Worm (Caenorhabditis elegans): ENCODE data around the gene C35A5.8.

Gene C35A5.8

DNA sequence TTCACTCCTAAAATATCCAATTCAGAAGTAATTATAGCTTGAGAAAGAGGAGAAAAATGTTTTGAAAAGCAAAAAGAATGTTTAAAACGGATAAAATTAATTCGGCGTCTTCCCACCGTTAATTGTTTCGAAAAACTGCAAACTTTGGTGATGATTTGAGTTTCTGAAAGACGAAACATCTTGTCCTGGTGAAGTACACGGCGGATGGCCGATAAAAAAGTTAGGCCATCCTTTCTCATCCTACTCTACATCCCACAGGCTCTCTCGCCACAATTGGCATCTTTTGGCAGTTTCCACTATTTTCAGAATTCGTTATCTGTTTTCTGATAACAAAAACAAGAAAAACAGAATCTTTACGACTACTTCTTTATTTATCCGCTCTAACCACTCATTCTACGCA, at the start of gene C35A5.8, which contains the start of gene hda-11:
C35A5.8 (minus strand) TSS at position 7 of the 400 bp plus-strand sequence.
hda-11 (plus strand) TSS at position 283 of the 400 bp plus-strand sequence.
- TF ChIP-seq cog-1 (tag; optimal IDR thresholded peaks at IDR 0.05) (peak; percentile 3), flt-1 (GFP tag; IDR thresholded peaks at IDR 0.05) (peak; percentile 79; the same call in 1 of the 2 replicates), tab-1 (GFP tag; IDR thresholded peaks at IDR 0.05) (no peak), ref-1 (GFP tag; conservative IDR thresholded peaks at IDR 0.05) (no peak), klf-2 (GFP tag; conservative IDR thresholded peaks at IDR 0.05) (0 out of 2 replicates have a peak, but pooled peaks have one; percentile 27)

DNA sequence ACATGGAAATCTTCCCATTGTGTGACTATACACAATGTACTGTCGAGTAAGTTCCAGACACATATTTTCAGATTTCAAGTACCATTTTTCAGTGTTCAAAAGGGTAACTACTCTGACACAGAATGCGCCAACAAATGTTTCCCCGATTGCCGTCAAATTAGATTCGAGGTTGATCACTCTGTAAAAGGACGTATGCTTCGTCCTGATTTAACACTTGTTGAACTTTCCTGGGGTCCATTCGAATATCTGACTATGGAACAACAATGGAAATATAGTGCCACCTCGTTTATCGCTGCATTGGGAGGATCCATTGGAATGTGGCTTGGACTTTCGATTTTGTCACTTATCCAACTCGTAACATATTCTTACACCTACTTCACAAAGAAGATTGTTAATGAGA, 48.5 kb upstream of the C35A5.8 start:
- no peak for TF ChIP-seq ztf-29 (GFP tag; IDR thresholded peaks at IDR 0.05)
- TF ChIP-seq ref-1 (GFP tag; conservative IDR thresholded peaks at IDR 0.05): no peak
- no peak for TF ChIP-seq klf-2 (GFP tag; conservative IDR thresholded peaks at IDR 0.05)
- no peak for TF ChIP-seq T22C8.4 (GFP tag; IDR thresholded peaks at IDR 0.05)

DNA sequence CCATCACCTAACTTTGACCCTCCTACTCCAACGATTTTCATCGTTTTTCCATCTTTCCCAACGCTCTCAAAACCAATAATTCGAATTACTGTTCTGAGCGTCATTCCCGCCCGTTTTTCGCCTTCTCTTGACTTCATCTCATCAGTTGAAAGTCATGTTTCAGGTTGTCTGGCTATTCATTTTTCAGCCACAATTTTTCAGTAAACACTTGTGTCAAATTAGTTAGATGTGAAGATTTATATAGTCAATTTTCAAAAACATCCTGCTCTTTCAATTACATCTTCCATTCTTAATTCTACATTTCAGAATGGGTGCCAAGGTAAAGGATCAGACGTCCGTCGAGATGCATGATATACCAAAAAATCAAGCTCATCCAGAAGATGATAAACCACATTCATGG, 46.9 kb upstream of the C35A5.8 start, which contains the start of gene del-6:
del-6 (plus strand) TSS at position 301 of the 400 bp plus-strand sequence.
- no peak for TF ChIP-seq T22C8.4 (GFP tag; IDR thresholded peaks at IDR 0.05)
- TF ChIP-seq klf-2 (GFP tag; conservative IDR thresholded peaks at IDR 0.05): no peak
- TF ChIP-seq tab-1 (GFP tag; IDR thresholded peaks at IDR 0.05): no peak
- no peak for TF ChIP-seq med-1 (GFP tag; optimal IDR thresholded peaks at IDR 0.05; ENCODE audit: insufficient read depth)
- TF ChIP-seq ztf-29 (GFP tag; IDR thresholded peaks at IDR 0.05): no peak
- TF ChIP-seq flt-1 (GFP tag; IDR thresholded peaks at IDR 0.05): no peak
- no peak for TF ChIP-seq ref-1 (GFP tag; conservative IDR thresholded peaks at IDR 0.05)
- no peak for TF ChIP-seq cog-1 (tag; optimal IDR thresholded peaks at IDR 0.05)
- no peak for TF ChIP-seq ztf-23 (GFP tag; IDR thresholded peaks at IDR 0.05)

DNA sequence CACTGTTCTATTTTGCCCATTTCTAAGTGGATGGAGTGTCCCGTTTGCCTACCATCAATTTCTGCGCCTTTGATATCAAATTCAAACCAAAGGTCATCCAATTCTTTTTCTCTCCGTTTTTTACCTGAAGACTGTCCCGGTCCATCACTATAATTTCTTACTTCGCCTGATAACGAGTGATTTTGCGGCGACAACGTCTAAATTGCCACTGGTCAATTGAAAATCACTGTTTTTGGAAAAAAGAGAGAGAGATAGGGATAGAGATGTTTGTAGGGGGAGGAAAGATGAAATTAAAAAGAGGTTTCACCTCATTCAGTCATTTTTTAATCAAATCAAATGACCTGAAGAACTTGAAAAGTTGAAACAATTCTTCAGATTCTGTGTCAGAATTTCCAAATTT, 45.8 kb upstream of the C35A5.8 start:
- TF ChIP-seq ztf-23 (GFP tag; IDR thresholded peaks at IDR 0.05) (no peak), flt-1 (GFP tag; IDR thresholded peaks at IDR 0.05) (no peak), ztf-29 (GFP tag; IDR thresholded peaks at IDR 0.05) (no peak), cog-1 (tag; optimal IDR thresholded peaks at IDR 0.05) (no peak), tab-1 (GFP tag; IDR thresholded peaks at IDR 0.05) (no peak), T22C8.4 (GFP tag; IDR thresholded peaks at IDR 0.05) (no peak), ref-1 (GFP tag; conservative IDR thresholded peaks at IDR 0.05) (no peak), klf-2 (GFP tag; conservative IDR thresholded peaks at IDR 0.05) (no peak), med-1 (GFP tag; optimal IDR thresholded peaks at IDR 0.05; ENCODE audit: insufficient read depth) (no peak)

DNA sequence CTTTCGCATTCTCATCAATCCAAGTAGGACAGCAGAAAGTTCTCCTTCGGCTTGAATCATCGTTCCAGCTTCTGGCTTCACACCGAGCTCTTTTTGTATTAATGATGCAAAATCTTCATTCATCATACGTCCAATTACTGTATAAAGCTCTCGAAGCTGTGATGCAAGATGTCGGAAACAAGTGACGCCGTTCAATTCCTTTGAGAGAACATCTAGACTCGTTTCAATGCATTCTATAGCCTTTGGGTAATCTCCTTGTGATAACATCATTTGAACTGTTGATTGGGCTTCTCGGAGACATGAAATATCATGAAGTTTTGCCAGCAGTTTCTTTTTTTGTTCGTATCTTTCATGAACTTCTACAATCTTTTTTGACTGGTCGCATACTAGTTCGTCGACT, 42.8 kb upstream of the C35A5.8 start:
- TF ChIP-seq med-1 (GFP tag; optimal IDR thresholded peaks at IDR 0.05; ENCODE audit: insufficient read depth) (no peak), ztf-29 (GFP tag; IDR thresholded peaks at IDR 0.05) (no peak), tab-1 (GFP tag; IDR thresholded peaks at IDR 0.05) (no peak), klf-2 (GFP tag; conservative IDR thresholded peaks at IDR 0.05) (no peak), ref-1 (GFP tag; conservative IDR thresholded peaks at IDR 0.05) (no peak), ztf-23 (GFP tag; IDR thresholded peaks at IDR 0.05) (no peak), flt-1 (GFP tag; IDR thresholded peaks at IDR 0.05) (no peak), T22C8.4 (GFP tag; IDR thresholded peaks at IDR 0.05) (no peak), cog-1 (tag; optimal IDR thresholded peaks at IDR 0.05) (no peak)

ce11 chrV:10564830-10565365, 39.2 kb upstream of the C35A5.8 start, which contains the start of gene cat-4:
TSS of gene cat-4 (plus strand) at chrV:10564880.
- TF ChIP-seq T22C8.4 (GFP tag; IDR thresholded peaks at IDR 0.05) (no peak), ztf-23 (GFP tag; IDR thresholded peaks at IDR 0.05) (no peak), flt-1 (GFP tag; IDR thresholded peaks at IDR 0.05) (no peak), cog-1 (tag; optimal IDR thresholded peaks at IDR 0.05) (no peak), ref-1 (GFP tag; conservative IDR thresholded peaks at IDR 0.05) (no peak), klf-2 (GFP tag; conservative IDR thresholded peaks at IDR 0.05) (no peak), ztf-29 (GFP tag; IDR thresholded peaks at IDR 0.05) (no peak), med-1 (GFP tag; optimal IDR thresholded peaks at IDR 0.05; ENCODE audit: insufficient read depth) (no peak), tab-1 (GFP tag; IDR thresholded peaks at IDR 0.05) (no peak)

DNA sequence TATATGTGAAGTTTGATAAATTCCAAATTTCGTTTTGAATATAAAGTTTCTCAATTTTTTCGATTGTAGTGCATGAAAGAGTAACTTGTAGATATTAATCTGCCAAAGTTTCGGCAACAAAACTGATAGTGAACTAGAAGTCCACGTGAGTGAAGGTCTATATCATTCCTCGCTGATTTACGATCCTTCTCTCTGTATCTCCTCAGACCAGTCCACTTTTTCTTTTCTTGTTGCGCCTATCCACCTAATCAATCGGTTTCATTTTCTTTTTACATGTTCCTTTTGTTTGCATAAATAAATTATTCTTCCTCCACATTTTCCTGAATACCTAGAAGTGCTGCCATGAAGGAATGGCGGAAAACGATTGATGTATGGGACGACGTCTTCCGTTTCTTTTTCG, 38.4 kb upstream of the C35A5.8 start:
- TF ChIP-seq flt-1 (GFP tag; IDR thresholded peaks at IDR 0.05) (no peak), ref-1 (GFP tag; conservative IDR thresholded peaks at IDR 0.05) (no peak), tab-1 (GFP tag; IDR thresholded peaks at IDR 0.05) (no peak)

DNA sequence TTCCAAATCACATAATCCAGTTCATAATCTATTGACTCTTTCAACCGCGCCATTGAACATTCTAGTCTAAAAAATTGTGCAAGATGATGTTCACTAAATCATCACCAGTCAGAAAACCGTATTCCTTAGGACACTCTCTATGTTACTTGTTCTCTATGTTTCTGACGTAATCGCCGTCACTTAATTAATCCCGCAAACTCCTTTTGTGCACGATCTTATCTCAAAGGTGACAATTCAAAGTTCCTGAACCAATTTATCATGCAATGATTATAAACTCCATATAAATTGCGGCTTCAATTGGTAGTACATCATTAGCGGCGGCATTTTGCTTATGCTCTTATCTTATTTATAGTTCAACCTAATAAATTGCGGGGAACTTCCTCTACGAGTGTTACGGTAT, 37.1 kb upstream of the C35A5.8 start:
- TF ChIP-seq cog-1 (tag; optimal IDR thresholded peaks at IDR 0.05): no peak
- TF ChIP-seq ref-1 (GFP tag; conservative IDR thresholded peaks at IDR 0.05): no peak
- TF ChIP-seq klf-2 (GFP tag; conservative IDR thresholded peaks at IDR 0.05): no peak
- no peak for TF ChIP-seq ztf-23 (GFP tag; IDR thresholded peaks at IDR 0.05)
- no peak for TF ChIP-seq tab-1 (GFP tag; IDR thresholded peaks at IDR 0.05)
- TF ChIP-seq ztf-29 (GFP tag; IDR thresholded peaks at IDR 0.05): no peak
- TF ChIP-seq flt-1 (GFP tag; IDR thresholded peaks at IDR 0.05): no peak
- no peak for TF ChIP-seq med-1 (GFP tag; optimal IDR thresholded peaks at IDR 0.05; ENCODE audit: insufficient read depth)
- no peak for TF ChIP-seq T22C8.4 (GFP tag; IDR thresholded peaks at IDR 0.05)

DNA sequence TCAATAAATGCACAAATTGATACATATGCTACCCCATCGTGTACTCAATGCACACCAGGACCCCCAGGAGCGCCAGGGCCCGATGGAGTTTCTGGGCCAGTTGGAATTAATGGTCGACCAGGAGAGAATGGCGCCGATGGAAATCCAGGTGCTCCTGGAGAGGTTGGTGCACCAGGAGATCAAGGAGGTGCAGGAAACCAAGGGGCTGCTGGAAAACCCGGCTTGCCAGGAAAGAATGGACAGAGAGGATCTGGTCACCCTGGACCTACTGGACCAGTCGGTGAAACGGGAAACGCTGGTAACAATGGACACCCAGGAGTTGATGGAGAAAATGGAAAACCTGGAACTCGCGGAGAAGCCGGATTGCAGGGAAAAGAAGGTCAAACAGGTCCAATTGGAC, 35.9 kb upstream of the C35A5.8 start:
- no peak for TF ChIP-seq ztf-23 (GFP tag; IDR thresholded peaks at IDR 0.05)
- TF ChIP-seq tab-1 (GFP tag; IDR thresholded peaks at IDR 0.05): no peak

- TF ChIP-seq klf-2 (GFP tag; conservative IDR thresholded peaks at IDR 0.05): no peak
Observed at ce11 chrV:10560621-10561020, 34.9 kb upstream of the C35A5.8 start, which contains the start of gene col-152. TSS of gene col-152 (plus strand) at chrV:10560921.

DNA sequence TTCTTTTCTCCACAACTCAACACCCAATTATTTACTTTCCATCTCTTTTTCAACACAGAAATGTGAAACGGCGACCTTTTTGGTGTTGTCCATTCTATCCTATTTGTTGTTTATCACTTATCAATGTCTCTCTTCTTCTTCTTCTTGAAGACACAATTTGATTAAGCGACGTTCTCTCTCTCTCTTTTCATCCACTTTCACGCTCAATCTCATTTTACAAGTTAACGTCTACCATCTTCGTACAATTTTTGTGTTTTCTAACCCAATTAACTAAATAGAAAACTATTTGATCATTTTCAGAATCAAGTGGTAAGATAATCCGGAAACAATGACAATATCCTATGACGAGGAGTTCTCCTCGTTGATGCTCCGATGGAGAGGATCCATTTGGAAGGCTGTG, 32.0 kb upstream of the C35A5.8 start, which contains the start of gene best-14:
best-14 (plus strand) TSS at position 301 of the 400 bp plus-strand sequence.
- no peak for TF ChIP-seq tab-1 (GFP tag; IDR thresholded peaks at IDR 0.05)
- no peak for TF ChIP-seq ref-1 (GFP tag; conservative IDR thresholded peaks at IDR 0.05)
- no peak for TF ChIP-seq T22C8.4 (GFP tag; IDR thresholded peaks at IDR 0.05)
- no peak for TF ChIP-seq klf-2 (GFP tag; conservative IDR thresholded peaks at IDR 0.05)
- TF ChIP-seq flt-1 (GFP tag; IDR thresholded peaks at IDR 0.05): no peak
- no peak for TF ChIP-seq ztf-23 (GFP tag; IDR thresholded peaks at IDR 0.05)
- TF ChIP-seq ztf-29 (GFP tag; IDR thresholded peaks at IDR 0.05): no peak
- no peak for TF ChIP-seq med-1 (GFP tag; optimal IDR thresholded peaks at IDR 0.05; ENCODE audit: insufficient read depth)
- no peak for TF ChIP-seq cog-1 (tag; optimal IDR thresholded peaks at IDR 0.05)

Data from whole organism, midembryonic.